Worm (Caenorhabditis elegans) whole organism, early embryonic: ENCODE data around the gene tsp-3.

Experiments
- F13C5.2 ChIP-seq: sonication (generic microtip); optimal IDR thresholded peaks from 2 replicates; lab custom pipeline; 2017; ENCODE audit warnings: mild to moderate bottlenecking, missing genetic modification characterization, inconsistent platforms, missing compliant biosample characterization
- ama-1 ChIP-seq: fragments of 150-350 bp; optimal IDR thresholded peaks from 2 replicates; lab custom pipeline; 2014
- flt-1 ChIP-seq: fragments of 200-800 bp; sonication (Bioruptor generic); IDR thresholded peaks from 2 replicates; pipeline ENCODE4 v1.3.6; 2022; ENCODE audit warnings: missing genetic modification characterization, missing compliant biosample characterization
- hnd-1 ChIP-seq: sonication (generic microtip); optimal IDR thresholded peaks from 2 replicates; lab custom pipeline; 2016; ENCODE audit warnings: missing genetic modification characterization, missing compliant biosample characterization
- pes-1 ChIP-seq: fragments of 200-800 bp; sonication (Bioruptor generic); IDR thresholded peaks from 2 replicates; pipeline ENCODE4 v1.3.6; 2022; ENCODE audit warnings: missing genetic modification reagents, missing genetic modification characterization, missing compliant biosample characterization

ce11 chrIII:13246265-13246664 lies 33.8 kb downstream of the tsp-3 start, which contains the start of gene anoh-1:
- TF ChIP-seq ama-1 (lab: Kevin White, UChicago) (no peak), flt-1 (GFP tag; lab: Robert Waterston, UW) (no peak), pes-1 (GFP tag; lab: Robert Waterston, UW) (no peak), F13C5.2 (no peak), hnd-1 (no peak)
